Worm (Caenorhabditis elegans) whole organism, L2 larva: ENCODE results near the gene Y82E9BR.6.
"Not testable (repeated sequence)": the region's sequence is repeated elsewhere in the genome, so short reads cannot be mapped to it uniquely, and the experiment has no call there.

Experiments
- ZK546.5 ChIP-seq: sonication (generic microtip); optimal IDR thresholded peaks from 2 replicates; lab custom pipeline; 2017; ENCODE audit warnings: missing biosample characterization, missing genetic modification characterization
- alr-1 ChIP-seq: fragments of 150-350 bp; optimal IDR thresholded peaks from 2 replicates; lab custom pipeline; 2014; ENCODE audit warnings: missing biosample characterization, missing genetic modification characterization
- ama-1 ChIP-seq: fragments of 150-350 bp; optimal IDR thresholded peaks from 2 replicates; lab custom pipeline; 2018; ENCODE audit warnings: inconsistent platforms
- ceh-16 ChIP-seq: fragments of 150-350 bp; optimal IDR thresholded peaks from 2 replicates; lab custom pipeline; 2014; ENCODE audit warnings: missing biosample characterization, missing genetic modification characterization
- ceh-82 ChIP-seq: fragments of 150-350 bp; optimal IDR thresholded peaks from 2 replicates; lab custom pipeline; 2014; ENCODE audit warnings: missing biosample characterization, missing genetic modification characterization
- crh-2 ChIP-seq: sonication (generic microtip); optimal IDR thresholded peaks from 2 replicates; lab custom pipeline; 2017; ENCODE audit warnings: missing biosample characterization, missing genetic modification characterization
- lsy-2 ChIP-seq, 2 experiments: fragments of 150-350 bp in 1 of 2; sonication (generic microtip) in 1 of 2; optimal IDR thresholded peaks; 2 replicates each; lab custom pipeline; 2014 to 2017; ENCODE audit warnings: missing biosample characterization in 2 of 2, missing genetic modification characterization in 2 of 2
- sem-4 ChIP-seq: fragments of 150-350 bp; optimal IDR thresholded peaks from 2 replicates; lab custom pipeline; 2014; ENCODE audit warnings: missing biosample characterization, missing genetic modification reagents, missing genetic modification characterization

DNA sequence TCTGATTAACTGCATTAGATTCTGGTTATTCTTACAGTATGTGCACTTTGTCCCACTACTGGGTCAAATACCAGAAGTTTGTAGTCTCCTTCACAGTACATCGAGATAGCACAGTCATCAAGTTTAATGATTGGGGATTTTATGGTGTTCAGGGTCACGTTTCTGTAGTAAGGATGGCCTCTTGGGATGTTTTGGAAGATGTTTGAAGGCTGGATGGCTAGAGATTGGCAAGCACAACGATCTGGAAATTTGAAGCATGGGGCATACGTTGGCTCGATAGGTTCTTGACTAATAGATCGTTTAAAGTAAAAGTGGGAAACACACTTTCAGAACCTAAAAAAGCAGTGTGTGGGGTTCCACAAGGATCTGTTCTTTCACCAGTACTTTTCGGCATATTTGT is 23.1 kb upstream of the Y82E9BR.6 start, which contains the start of gene Y82E9BR.8:
- TF ChIP-seq ama-1 (lab: Kevin White, UChicago); ceh-82 (tag; lab: Kevin White, UChicago); ZK546.5 (tag; lab: Kevin White, UChicago); crh-2 (tag; lab: Kevin White, UChicago); ceh-16 (tag; lab: Kevin White, UChicago); lsy-2 (tag; optimal IDR thresholded peaks at IDR 0.05; lab: Kevin White, UChicago); sem-4 (tag; lab: Kevin White, UChicago); alr-1 (tag; lab: Kevin White, UChicago): not testable (repeated sequence)
